Fruit fly (Drosophila melanogaster) whole organism, embryonic: Measurements from ENCODE around the gene DIP1.
"Not testable (repeated sequence)": the region's sequence is repeated elsewhere in the genome, so short reads cannot be mapped to it uniquely, and the experiment has no call there.

Source experiments
- CG2116 ChIP-seq: fragments of 200-800 bp; sonication (Bioruptor generic); optimal IDR thresholded peaks from 3 replicates; lab custom pipeline; 2018; ENCODE audit warnings: missing biosample characterization, mild to moderate bottlenecking, missing genetic modification characterization
- CG6175 ChIP-seq: fragments of 200-800 bp; sonication (Bioruptor generic); IDR thresholded peaks from 3 replicates; pipeline ENCODE4 v1.3.6; 2022; ENCODE audit warnings: missing biosample characterization, missing genetic modification characterization
- Usf ChIP-seq: fragments of 200-800 bp; sonication (Bioruptor generic); optimal IDR thresholded peaks from 2 replicates; lab custom pipeline; 2017; ENCODE audit warnings: missing genotype, missing biosample characterization, missing genetic modification characterization
- fd3F ChIP-seq: fragments of 200-800 bp; sonication (Bioruptor generic); optimal IDR thresholded peaks from 2 replicates; lab custom pipeline; 2018; ENCODE audit warnings: missing biosample characterization, mild to moderate bottlenecking, missing genetic modification characterization, moderate library complexity
- fru ChIP-seq: fragments of >200 bp; optimal IDR thresholded peaks from 2 replicates; lab custom pipeline; 2017

- TF ChIP-seq Usf; CG6175; CG2116; fru (lab: Kevin White, UChicago); fd3F: not testable (repeated sequence)
Observed at dm6 chrX:21615139-21615538, 14.8 kb downstream of the DIP1 start, which contains the start of gene CG32820.
